Worm (Caenorhabditis elegans) whole organism, L2 larva: ENCODE results near the gene C44C1.6.

Experiments used
- C34F6.9 ChIP-seq: fragments of 150-350 bp; optimal IDR thresholded peaks from 2 replicates; lab custom pipeline; 2014; ENCODE audit warnings: missing biosample characterization, missing genetic modification characterization
- F13H6.1 ChIP-seq: sonication (generic microtip); optimal IDR thresholded peaks from 2 replicates; lab custom pipeline; 2016; ENCODE audit warnings: missing genetic modification characterization, missing compliant biosample characterization
- R02D3.7 ChIP-seq: fragments of 150-350 bp; optimal IDR thresholded peaks from 2 replicates; lab custom pipeline; 2014; ENCODE audit warnings: missing biosample characterization, missing genetic modification characterization
- Y55F3AM.14 ChIP-seq: fragments of 200-800 bp; sonication (Bioruptor generic); optimal IDR thresholded peaks from 2 replicates; lab custom pipeline; 2018; ENCODE audit warnings: mild to moderate bottlenecking, missing genetic modification characterization, missing compliant biosample characterization
- ZK546.5 ChIP-seq: sonication (generic microtip); optimal IDR thresholded peaks from 2 replicates; lab custom pipeline; 2017; ENCODE audit warnings: missing biosample characterization, missing genetic modification characterization
- alr-1 ChIP-seq: fragments of 150-350 bp; optimal IDR thresholded peaks from 2 replicates; lab custom pipeline; 2014; ENCODE audit warnings: missing biosample characterization, missing genetic modification characterization
- aly-2 ChIP-seq: fragments of 150-350 bp; optimal IDR thresholded peaks from 2 replicates; lab custom pipeline; 2014; ENCODE audit warnings: missing biosample characterization, missing genetic modification characterization
- ama-1 ChIP-seq: fragments of 150-350 bp; optimal IDR thresholded peaks from 2 replicates; lab custom pipeline; 2018; ENCODE audit warnings: inconsistent platforms
- blmp-1 ChIP-seq: sonication (generic microtip); optimal IDR thresholded peaks from 2 replicates; lab custom pipeline; 2017; ENCODE audit warnings: missing genetic modification characterization, mild to moderate bottlenecking, missing compliant biosample characterization, antibody characterized with exemption, moderate library complexity; ENCODE audit not compliant: insufficient read depth
- ceh-16 ChIP-seq: fragments of 150-350 bp; optimal IDR thresholded peaks from 2 replicates; lab custom pipeline; 2014; ENCODE audit warnings: missing biosample characterization, missing genetic modification characterization
- ceh-82 ChIP-seq: fragments of 150-350 bp; optimal IDR thresholded peaks from 2 replicates; lab custom pipeline; 2014; ENCODE audit warnings: missing biosample characterization, missing genetic modification characterization
- crh-2 ChIP-seq: sonication (generic microtip); optimal IDR thresholded peaks from 2 replicates; lab custom pipeline; 2017; ENCODE audit warnings: missing biosample characterization, missing genetic modification characterization
- dmd-4 ChIP-seq: sonication (generic microtip); optimal IDR thresholded peaks from 2 replicates; lab custom pipeline; 2017; ENCODE audit warnings: missing biosample characterization, missing genetic modification characterization
- elt-1 ChIP-seq: fragments of 150-350 bp; optimal IDR thresholded peaks from 2 replicates; lab custom pipeline; 2014; ENCODE audit warnings: missing biosample characterization, missing genetic modification characterization
- elt-3 ChIP-seq: sonication (generic microtip); optimal IDR thresholded peaks from 2 replicates; lab custom pipeline; 2017; ENCODE audit warnings: missing biosample characterization, missing genetic modification characterization
- fos-1 ChIP-seq: fragments of 150-350 bp; optimal IDR thresholded peaks from 2 replicates; lab custom pipeline; 2014; ENCODE audit warnings: missing biosample characterization, missing genetic modification characterization
- gmeb-1 ChIP-seq: fragments of 150-350 bp; optimal IDR thresholded peaks from 2 replicates; lab custom pipeline; 2014; ENCODE audit warnings: missing biosample characterization, missing genetic modification characterization
- lin-11 ChIP-seq: fragments of 150-350 bp; sonication (generic microtip); optimal IDR thresholded peaks from 2 replicates; lab custom pipeline; 2014; ENCODE audit warnings: missing biosample characterization, missing genetic modification characterization, inconsistent platforms, mixed read lengths
- lin-13 ChIP-seq: fragments of 150-350 bp; optimal IDR thresholded peaks from 2 replicates; lab custom pipeline; 2014; ENCODE audit warnings: missing biosample characterization, missing genetic modification reagents, missing genetic modification characterization
- lin-39 ChIP-seq: fragments of 150-350 bp; optimal IDR thresholded peaks from 2 replicates; lab custom pipeline; 2014; ENCODE audit warnings: missing biosample characterization, missing genetic modification reagents, missing genetic modification characterization
- lsy-2 ChIP-seq, 2 experiments: fragments of 150-350 bp in 1 of 2; sonication (generic microtip) in 1 of 2; optimal IDR thresholded peaks; 2 replicates each; lab custom pipeline; 2014 to 2017; ENCODE audit warnings: missing biosample characterization in 2 of 2, missing genetic modification characterization in 2 of 2
- mab-5 ChIP-seq: fragments of 150-350 bp; optimal IDR thresholded peaks from 2 replicates; lab custom pipeline; 2014; ENCODE audit warnings: missing biosample characterization, missing genetic modification characterization
- mbf-1 ChIP-seq: sonication (generic microtip); optimal IDR thresholded peaks from 2 replicates; lab custom pipeline; 2017; ENCODE audit warnings: missing biosample characterization, missing genetic modification characterization
- mdl-1 ChIP-seq, 2 experiments: fragments of 150-350 bp in 1 of 2; sonication (generic microtip) in 1 of 2; optimal IDR thresholded peaks; 2 replicates each; lab custom pipeline; 2017; ENCODE audit warnings: missing biosample characterization in 2 of 2, missing genetic modification characterization in 2 of 2
- nhr-10 ChIP-seq: sonication (generic microtip); optimal IDR thresholded peaks from 2 replicates; lab custom pipeline; 2017; ENCODE audit warnings: missing biosample characterization, missing genetic modification characterization
- nhr-11 ChIP-seq: fragments of 150-350 bp; optimal IDR thresholded peaks from 2 replicates; lab custom pipeline; 2014; ENCODE audit warnings: missing biosample characterization, missing genetic modification characterization
- nhr-12 ChIP-seq: fragments of 150-350 bp; optimal IDR thresholded peaks from 2 replicates; lab custom pipeline; 2014; ENCODE audit warnings: missing biosample characterization, missing genetic modification characterization
- nhr-129 ChIP-seq: fragments of 150-350 bp; optimal IDR thresholded peaks from 2 replicates; lab custom pipeline; 2014; ENCODE audit warnings: missing biosample characterization, missing genetic modification characterization
- nhr-21 ChIP-seq: fragments of 150-350 bp; optimal IDR thresholded peaks from 2 replicates; lab custom pipeline; 2014; ENCODE audit warnings: missing biosample characterization, missing genetic modification characterization
- nhr-23 ChIP-seq: fragments of 150-350 bp; optimal IDR thresholded peaks from 2 replicates; lab custom pipeline; 2014; ENCODE audit warnings: missing biosample characterization, missing genetic modification reagents, missing genetic modification characterization
- nhr-237 ChIP-seq: fragments of 150-350 bp; optimal IDR thresholded peaks from 2 replicates; lab custom pipeline; 2014; ENCODE audit warnings: missing biosample characterization, missing genetic modification characterization
- nhr-25 ChIP-seq: fragments of 150-350 bp; sonication (generic microtip); optimal IDR thresholded peaks from 3 replicates; lab custom pipeline; 2014; ENCODE audit warnings: missing biosample characterization, missing genetic modification characterization
- nhr-6 ChIP-seq: fragments of 150-350 bp; optimal IDR thresholded peaks from 2 replicates; lab custom pipeline; 2014; ENCODE audit warnings: missing biosample characterization, missing genetic modification characterization
- nhr-77 ChIP-seq: fragments of 150-350 bp; optimal IDR thresholded peaks from 2 replicates; lab custom pipeline; 2014; ENCODE audit warnings: missing biosample characterization, missing genetic modification characterization
- sem-4 ChIP-seq: fragments of 150-350 bp; optimal IDR thresholded peaks from 2 replicates; lab custom pipeline; 2014; ENCODE audit warnings: missing biosample characterization, missing genetic modification reagents, missing genetic modification characterization
- skn-1 ChIP-seq: sonication (generic microtip); optimal IDR thresholded peaks from 2 replicates; lab custom pipeline; 2017; ENCODE audit warnings: missing biosample characterization, missing genetic modification characterization
- sma-3 ChIP-seq: sonication (generic microtip); optimal IDR thresholded peaks from 2 replicates; lab custom pipeline; 2016; ENCODE audit warnings: missing genetic modification reagents, missing genetic modification characterization, missing compliant biosample characterization
- sma-9 ChIP-seq, 2 experiments: fragments of 150-350 bp in 1 of 2; sonication (generic microtip) in 1 of 2; optimal IDR thresholded peaks; 2 replicates each; lab custom pipeline; 2014 to 2016; ENCODE audit warnings: missing genetic modification characterization in 2 of 2, mild to moderate bottlenecking in 1 of 2, missing biosample characterization in 1 of 2, missing compliant biosample characterization in 1 of 2, missing genetic modification reagents in 1 of 2, moderate library complexity in 1 of 2
- snpc-4 ChIP-seq: fragments of 150-350 bp; optimal IDR thresholded peaks from 2 replicates; lab custom pipeline; 2014; ENCODE audit warnings: missing biosample characterization, missing genetic modification characterization
- unc-39 ChIP-seq: fragments of 150-350 bp; optimal IDR thresholded peaks from 2 replicates; lab custom pipeline; 2014; ENCODE audit warnings: missing biosample characterization, missing genetic modification characterization
- unc-55 ChIP-seq: fragments of 150-350 bp; sonication (generic microtip); optimal IDR thresholded peaks from 3 replicates; lab custom pipeline; 2014; ENCODE audit warnings: missing biosample characterization, missing genetic modification reagents, missing genetic modification characterization
- unc-62 ChIP-seq: fragments of 150-350 bp; optimal IDR thresholded peaks from 2 replicates; lab custom pipeline; 2014; ENCODE audit warnings: missing biosample characterization, missing genetic modification reagents, missing genetic modification characterization
- zag-1 ChIP-seq: fragments of 150-350 bp; optimal IDR thresholded peaks from 2 replicates; lab custom pipeline; 2014; ENCODE audit warnings: missing biosample characterization, missing genetic modification characterization
- ztf-1 ChIP-seq: fragments of 200-800 bp; sonication (Bioruptor generic); conservative IDR thresholded peaks from 2 replicates; pipeline ENCODE4 v1.3.6; 2022; ENCODE audit warnings: missing genetic modification characterization, missing compliant biosample characterization
- ztf-11 ChIP-seq: sonication (generic microtip); optimal IDR thresholded peaks from 2 replicates; lab custom pipeline; 2017; ENCODE audit warnings: missing biosample characterization, missing genetic modification characterization
- ztf-4 ChIP-seq: fragments of 150-350 bp; optimal IDR thresholded peaks from 2 replicates; lab custom pipeline; 2014; ENCODE audit warnings: missing biosample characterization, missing genetic modification characterization

C44C1.6 gene

DNA sequence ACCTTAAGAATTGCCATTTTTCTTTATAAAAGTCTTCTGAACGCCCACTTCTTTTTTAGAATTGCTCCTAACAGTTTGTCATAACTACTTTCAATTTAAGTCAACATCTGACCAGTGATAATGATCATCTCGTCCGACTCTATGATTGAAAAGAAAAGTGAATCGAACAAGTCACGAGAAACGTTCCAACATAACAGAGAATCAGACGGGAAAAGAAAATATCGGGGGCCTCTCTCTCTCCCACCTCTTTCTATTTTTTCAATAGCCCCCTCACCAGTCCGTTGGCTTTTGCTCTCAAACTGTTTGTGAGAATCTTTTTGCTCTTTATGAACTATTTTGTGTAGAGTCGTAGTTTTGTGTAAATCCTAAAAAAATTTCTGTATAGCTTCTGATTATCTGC is 42.4 kb downstream of the C44C1.6 start:
- peak; percentile 7 for TF ChIP-seq nhr-129 (tag; lab: Kevin White, UChicago)
- peak; percentile 51 for TF ChIP-seq blmp-1 (tag; lab: Kevin White, UChicago)
- no peak for TF ChIP-seq sem-4
- TF ChIP-seq sma-9 (GFP tag; optimal IDR thresholded peaks at IDR 0.05; lab: Kevin White, UChicago) = peak; percentile 8
- TF ChIP-seq sma-9 (tag; optimal IDR thresholded peaks at IDR 0.05; lab: Kevin White, UChicago) = no peak
- TF ChIP-seq, all 48 proteins: peak for 3

DNA sequence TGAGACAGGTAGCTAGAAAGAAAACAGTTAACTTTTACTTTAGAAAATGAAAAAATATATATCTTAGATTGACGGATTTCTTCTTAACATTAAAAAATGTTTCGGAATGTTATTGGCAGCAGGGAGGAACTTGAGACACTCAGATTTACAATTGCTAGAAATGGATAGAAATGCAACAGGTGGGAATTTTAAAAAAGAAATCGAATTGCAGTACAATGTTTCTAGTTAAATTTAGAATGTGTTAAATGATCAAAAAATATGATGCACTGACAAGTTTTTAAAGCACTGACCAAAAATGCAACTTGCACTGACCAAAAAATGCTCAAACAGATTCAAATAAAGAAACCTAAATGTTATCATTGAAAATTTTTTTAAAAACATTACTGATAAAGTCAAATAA is 43.9 kb downstream of the C44C1.6 start:
- TF ChIP-seq nhr-10 (tag; lab: Kevin White, UChicago) (no peak), nhr-23 (tag; lab: Kevin White, UChicago) (no peak), unc-55 (GFP tag; lab: Kevin White, UChicago) (no peak), gmeb-1 (tag; lab: Kevin White, UChicago) (no peak), nhr-21 (tag; lab: Kevin White, UChicago) (no peak), nhr-11 (tag; lab: Kevin White, UChicago) (no peak), lsy-2 (tag; optimal IDR thresholded peaks at IDR 0.05; lab: Kevin White, UChicago) (no peak), R02D3.7 (tag; lab: Kevin White, UChicago) (no peak), dmd-4 (tag; lab: Kevin White, UChicago) (no peak), ceh-82 (tag; lab: Kevin White, UChicago) (no peak), nhr-6 (tag; lab: Kevin White, UChicago) (no peak), Y55F3AM.14 (GFP tag; lab: Kevin White, UChicago) (no peak), lin-13 (no peak), snpc-4 (tag; lab: Kevin White, UChicago) (no peak), elt-1 (tag; lab: Kevin White, UChicago) (no peak), crh-2 (tag; lab: Kevin White, UChicago) (no peak), C34F6.9 (tag; lab: Kevin White, UChicago) (no peak)

DNA sequence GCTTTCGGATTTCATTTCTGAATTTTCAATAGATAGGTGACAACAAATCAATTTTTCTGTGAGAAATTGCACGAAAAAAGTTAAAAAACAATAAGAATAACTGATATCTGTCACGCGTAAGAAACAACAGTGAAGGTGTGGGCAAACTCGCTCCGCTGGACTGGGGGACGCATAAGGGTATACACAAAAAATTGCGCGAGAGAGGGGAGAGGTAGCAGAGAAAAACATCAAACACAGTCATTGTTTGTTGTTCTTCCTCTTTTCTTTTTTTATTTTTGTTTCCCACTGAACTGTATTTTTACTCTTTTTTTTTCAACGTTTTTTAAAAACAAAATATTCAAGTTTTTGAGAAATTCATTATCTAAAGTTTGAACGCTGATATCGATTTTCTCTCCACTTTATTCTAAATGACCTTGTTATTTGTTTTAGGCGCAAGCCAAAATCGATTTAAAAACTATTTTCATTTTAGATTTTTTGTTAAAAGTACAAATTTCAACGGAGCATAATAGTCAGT is 45.5 kb downstream of the C44C1.6 start, which contains the start of the genes pifk-1 and tbc-11:
Gene pifk-1 (minus strand): TSS at position 17 of the 514 bp plus-strand sequence.
Gene tbc-11 (plus strand): TSS at position 464 of the 514 bp plus-strand sequence.
- TF ChIP-seq lsy-2 (tag; optimal IDR thresholded peaks at IDR 0.05; lab: Kevin White, UChicago) = peak in 1 of 2 experiments; percentile 64
- no peak for TF ChIP-seq skn-1 (tag; lab: Kevin White, UChicago)
- TF ChIP-seq nhr-77 = no peak
- TF ChIP-seq sem-4 = peak; percentile 15
- no peak for TF ChIP-seq gmeb-1 (tag; lab: Kevin White, UChicago)
- no peak for TF ChIP-seq ztf-11
- no peak for TF ChIP-seq elt-1 (tag; lab: Kevin White, UChicago)
- no peak for TF ChIP-seq elt-3 (tag; lab: Kevin White, UChicago)
- TF ChIP-seq nhr-12 (tag; lab: Kevin White, UChicago) = no peak
- TF ChIP-seq nhr-237 (tag; lab: Kevin White, UChicago) = no peak
- no peak for TF ChIP-seq dmd-4 (tag; lab: Kevin White, UChicago)
- TF ChIP-seq lin-11 (tag; lab: Kevin White, UChicago) = no peak
- peak; percentile 70 for TF ChIP-seq crh-2 (tag; lab: Kevin White, UChicago)
- TF ChIP-seq blmp-1 (tag; lab: Kevin White, UChicago) = no peak
- TF ChIP-seq lin-13 = no peak
- no peak for TF ChIP-seq ceh-16 (tag; lab: Kevin White, UChicago)
- TF ChIP-seq fos-1 (tag; lab: Kevin White, UChicago) = peak; percentile 78
- TF ChIP-seq F13H6.1 (tag; lab: Kevin White, UChicago) = peak; percentile 44
- no peak for TF ChIP-seq snpc-4 (tag; lab: Kevin White, UChicago)
- no peak for TF ChIP-seq ceh-82 (tag; lab: Kevin White, UChicago)
- no peak for TF ChIP-seq mdl-1 (tag; optimal IDR thresholded peaks at IDR 0.05; lab: Kevin White, UChicago)
- TF ChIP-seq unc-62 = no peak
- TF ChIP-seq ama-1 (lab: Kevin White, UChicago) = no peak
- peak; percentile 21 for TF ChIP-seq nhr-21 (tag; lab: Kevin White, UChicago)
- TF ChIP-seq mab-5 (tag; lab: Kevin White, UChicago) = no peak
- TF ChIP-seq C34F6.9 (tag; lab: Kevin White, UChicago) = peak; percentile 55
- TF ChIP-seq zag-1 (tag; lab: Kevin White, UChicago) = peak; percentile 2
- no peak for TF ChIP-seq ztf-1 (GFP tag; lab: Robert Waterston, UW)
- TF ChIP-seq nhr-6 (tag; lab: Kevin White, UChicago) = no peak
- TF ChIP-seq aly-2 (tag; lab: Kevin White, UChicago) = no peak
- TF ChIP-seq ztf-4 (tag; lab: Kevin White, UChicago) = no peak
- TF ChIP-seq sma-3 (GFP tag; lab: Kevin White, UChicago) = no peak
- no peak for TF ChIP-seq nhr-23 (tag; lab: Kevin White, UChicago)
- no peak for TF ChIP-seq unc-39 (tag; lab: Kevin White, UChicago)
- no peak for TF ChIP-seq alr-1 (tag; lab: Kevin White, UChicago)
- no peak for TF ChIP-seq ZK546.5
- no peak for TF ChIP-seq lin-39
- no peak for TF ChIP-seq mbf-1 (tag; lab: Kevin White, UChicago)
- TF ChIP-seq sma-9 (GFP tag; optimal IDR thresholded peaks at IDR 0.05; lab: Kevin White, UChicago) = peak; percentile 2
- no peak for TF ChIP-seq sma-9 (tag; optimal IDR thresholded peaks at IDR 0.05; lab: Kevin White, UChicago)
- TF ChIP-seq R02D3.7 (tag; lab: Kevin White, UChicago) = no peak
- no peak for TF ChIP-seq Y55F3AM.14 (GFP tag; lab: Kevin White, UChicago)
- no peak for TF ChIP-seq nhr-11 (tag; lab: Kevin White, UChicago)
- peak; percentile 11 for TF ChIP-seq nhr-25 (tag; lab: Kevin White, UChicago)
- peak; percentile 78 for TF ChIP-seq nhr-129 (tag; lab: Kevin White, UChicago)
